Worm (Caenorhabditis elegans) whole organism, young adult: ENCODE data around the gene usp-46.

Experiments
- F52B5.7 ChIP-seq: sonication (generic microtip); optimal IDR thresholded peaks from 2 replicates; lab custom pipeline; 2016; ENCODE audit warnings: mild to moderate bottlenecking, missing genetic modification characterization, missing compliant biosample characterization
- K11D2.4 ChIP-seq: fragments of 200-800 bp; sonication (Bioruptor generic); IDR thresholded peaks from 2 replicates; pipeline ENCODE4 v1.3.6; 2022; ENCODE audit warnings: missing genetic modification reagents, missing genetic modification characterization, missing compliant biosample characterization
- aptf-3 ChIP-seq: fragments of 200-800 bp; sonication (Bioruptor generic); IDR thresholded peaks from 2 replicates; pipeline ENCODE4 v1.3.6; 2022; ENCODE audit warnings: missing genetic modification characterization, missing compliant biosample characterization
- cebp-2 ChIP-seq: fragments of 200-800 bp; sonication (Bioruptor generic); IDR thresholded peaks from 2 replicates; pipeline ENCODE4 v1.3.6; 2022; ENCODE audit warnings: missing genetic modification characterization, missing compliant biosample characterization
- egrh-3 ChIP-seq: fragments of 200-800 bp; sonication (Bioruptor generic); IDR thresholded peaks from 2 replicates; pipeline ENCODE4 v1.3.6; 2022; ENCODE audit warnings: missing genetic modification reagents, missing genetic modification characterization, missing compliant biosample characterization
- hlh-26 ChIP-seq: fragments of 200-800 bp; sonication (Bioruptor generic); conservative IDR thresholded peaks from 2 replicates; pipeline ENCODE4 v1.3.6; 2022; ENCODE audit warnings: missing genetic modification reagents, missing genetic modification characterization, missing compliant biosample characterization
- unc-62 ChIP-seq: fragments of 150-350 bp; optimal IDR thresholded peaks from 2 replicates; lab custom pipeline; 2014; ENCODE audit warnings: missing biosample characterization, missing genetic modification reagents, missing genetic modification characterization

DNA sequence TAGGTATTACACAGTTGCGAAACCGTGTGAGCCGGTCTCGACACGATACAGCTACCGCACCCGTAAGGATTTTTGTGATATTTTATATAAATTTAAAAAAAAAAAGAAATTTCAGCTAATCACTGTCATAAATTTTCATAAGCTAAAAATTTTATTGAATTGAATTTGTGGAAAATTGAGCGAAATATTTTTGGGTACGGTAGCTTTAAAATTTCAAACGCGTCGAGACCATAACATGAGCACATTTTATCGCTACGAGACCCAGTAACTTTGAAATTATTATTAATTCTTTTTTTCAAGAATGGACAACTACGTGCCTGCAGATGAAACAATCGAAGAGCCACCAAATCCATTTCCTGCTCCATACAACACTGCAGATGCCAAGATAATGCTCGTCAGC lies 36.7 kb downstream of the usp-46 start, which contains the start of gene ZK632.14:
- TF ChIP-seq F52B5.7 (tag; lab: Kevin White, UChicago) (no peak), cebp-2 (no peak), aptf-3 (GFP tag; lab: Robert Waterston, UW) (no peak), hlh-26 (GFP tag; lab: Robert Waterston, UW) (no peak), unc-62 (GFP tag; lab: Kevin White, UChicago) (no peak), K11D2.4 (GFP tag; lab: Robert Waterston, UW) (no peak), egrh-3 (GFP tag; lab: Robert Waterston, UW) (no peak)
